Worm (Caenorhabditis elegans): ENCODE results near the gene F34D10.9.

DNA sequence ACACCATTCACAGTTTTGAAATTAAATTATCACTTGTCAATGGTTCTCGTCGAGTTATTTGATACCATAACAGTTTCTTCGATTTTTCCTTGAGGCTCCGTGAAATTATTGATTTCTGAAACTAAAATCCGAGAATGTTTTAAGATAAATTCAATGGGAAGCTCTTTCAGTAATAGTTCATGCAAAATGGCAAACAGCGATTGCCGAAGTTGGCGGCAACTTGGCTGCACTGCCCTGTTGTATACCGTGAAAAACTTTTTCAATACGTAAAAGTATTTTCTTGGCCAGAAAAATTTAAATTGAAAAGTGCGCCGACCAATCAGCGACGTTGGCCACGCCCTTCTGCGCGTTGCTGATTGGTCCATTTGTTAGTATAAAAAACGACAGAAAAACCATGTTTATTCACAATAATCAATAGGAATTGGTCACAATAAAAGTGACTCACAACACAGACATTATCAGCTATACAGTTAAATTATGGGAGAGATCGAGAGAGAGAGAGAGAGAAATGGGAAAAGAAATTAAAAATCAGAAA lies 46.5 kb downstream of the F34D10.9 start:
- TF ChIP-seq ceh-31 (tag; optimal IDR thresholded peaks at IDR 0.05) (no peak), pax-1 (tag; optimal IDR thresholded peaks at IDR 0.05) (no peak), nhr-11 (tag; optimal IDR thresholded peaks at IDR 0.05) (no peak), npax-4 (tag; optimal IDR thresholded peaks at IDR 0.05) (no peak), ceh-19 (GFP tag; optimal IDR thresholded peaks at IDR 0.05) (no peak), ceh-18 (tag; optimal IDR thresholded peaks at IDR 0.05) (no peak)

Measured in whole organism, late embryonic.